Fruit fly (Drosophila melanogaster) whole organism, adult: ENCODE data around the gene CG32712.

ENCODE experiments used
- CG11617 ChIP-seq: fragments of 200-800 bp; sonication (Bioruptor generic); optimal IDR thresholded peaks from 2 replicates; lab custom pipeline; 2017; ENCODE audit warnings: mild to moderate bottlenecking, missing biosample characterization, missing genetic modification reagents, missing genetic modification characterization
- CG12768 ChIP-seq: fragments of 200-800 bp; sonication (Bioruptor generic); optimal IDR thresholded peaks from 2 replicates; lab custom pipeline; 2017; ENCODE audit warnings: missing biosample characterization, missing genetic modification characterization, mild to moderate bottlenecking, moderate library complexity, missing genetic modification reagents
- CG14711 ChIP-seq: fragments of 200-800 bp; sonication (Bioruptor generic); optimal IDR thresholded peaks from 2 replicates; lab custom pipeline; 2018; ENCODE audit warnings: missing biosample characterization, mild to moderate bottlenecking, missing genetic modification characterization, moderate library complexity
- CG1620 ChIP-seq: fragments of 200-800 bp; sonication (Bioruptor generic); optimal IDR thresholded peaks from 2 replicates; lab custom pipeline; 2016; ENCODE audit warnings: missing biosample characterization, missing genetic modification characterization
- CG33017 ChIP-seq: fragments of 200-800 bp; sonication (Bioruptor generic); optimal IDR thresholded peaks from 2 replicates; lab custom pipeline; 2018; ENCODE audit warnings: missing biosample characterization, mild to moderate bottlenecking, missing genetic modification characterization, moderate library complexity
- CG5204 ChIP-seq: fragments of 200-800 bp; sonication (Bioruptor generic); optimal IDR thresholded peaks from 2 replicates; lab custom pipeline; 2016; ENCODE audit warnings: missing biosample characterization, missing genetic modification characterization
- CG7045 ChIP-seq: fragments of 200-800 bp; sonication (Bioruptor generic); optimal IDR thresholded peaks from 2 replicates; lab custom pipeline; 2017; ENCODE audit warnings: missing biosample characterization, mild to moderate bottlenecking, missing genetic modification characterization
- CG7101 ChIP-seq: fragments of 200-800 bp; sonication (Bioruptor generic); optimal IDR thresholded peaks from 2 replicates; lab custom pipeline; 2018; ENCODE audit warnings: missing biosample characterization, mild to moderate bottlenecking, missing genetic modification characterization, moderate library complexity
- Clk ChIP-seq: fragments of 200-800 bp; sonication (Bioruptor generic); optimal IDR thresholded peaks from 2 replicates; lab custom pipeline; 2017; ENCODE audit warnings: missing biosample characterization, missing genetic modification characterization
- Crg-1 ChIP-seq: fragments of 200-800 bp; sonication (Bioruptor generic); optimal IDR thresholded peaks from 2 replicates; lab custom pipeline; 2016; ENCODE audit warnings: missing biosample characterization, missing genetic modification characterization
- Hr96 ChIP-seq: fragments of 200-800 bp; sonication (Bioruptor generic); optimal IDR thresholded peaks from 2 replicates; lab custom pipeline; 2016; ENCODE audit warnings: missing biosample characterization, missing genetic modification characterization
- Mnt ChIP-seq: fragments of 200-800 bp; sonication (Bioruptor generic); optimal IDR thresholded peaks from 2 replicates; lab custom pipeline; 2016; ENCODE audit warnings: missing biosample characterization, mild to moderate bottlenecking, missing genetic modification characterization
- bab1 ChIP-seq: fragments of 200-800 bp; sonication (Bioruptor generic); optimal IDR thresholded peaks from 3 replicates; lab custom pipeline; 2019; ENCODE audit warnings: missing biosample characterization, mild to moderate bottlenecking, missing genetic modification characterization, moderate library complexity
- cic ChIP-seq: fragments of 200-800 bp; sonication (Bioruptor generic); optimal IDR thresholded peaks from 2 replicates; lab custom pipeline; 2017; ENCODE audit warnings: missing biosample characterization, mild to moderate bottlenecking, missing genetic modification characterization, moderate library complexity
- cnc ChIP-seq, 2 experiments: fragments of >200 bp; optimal IDR thresholded peaks; 2 replicates each; lab custom pipeline; 2017
- kay ChIP-seq: fragments of 200-800 bp; sonication (Bioruptor generic); peaks from one replicate; lab custom pipeline; 2016; ENCODE audit warnings: missing biosample characterization, missing genetic modification characterization, borderline replicate concordance
- ovo ChIP-seq: fragments of 200-800 bp; sonication (Bioruptor generic); optimal IDR thresholded peaks from 2 replicates; lab custom pipeline; 2016; ENCODE audit warnings: missing biosample characterization, missing genetic modification characterization
- pad ChIP-seq: fragments of 200-800 bp; sonication (Bioruptor generic); optimal IDR thresholded peaks from 3 replicates; lab custom pipeline; 2017; ENCODE audit warnings: missing biosample characterization, missing genetic modification characterization, mild to moderate bottlenecking, moderate library complexity, missing genetic modification reagents
- tj ChIP-seq: fragments of 200-800 bp; sonication (Bioruptor generic); optimal IDR thresholded peaks from 3 replicates; lab custom pipeline; 2017; ENCODE audit warnings: missing biosample characterization, mild to moderate bottlenecking, missing genetic modification characterization, moderate library complexity
- toe ChIP-seq: fragments of 200-800 bp; sonication (Bioruptor generic); optimal IDR thresholded peaks from 2 replicates; lab custom pipeline; 2016; ENCODE audit warnings: missing biosample characterization, missing genetic modification characterization

Gene CG32712

dm6 chrX:8469606-8470005, 36.0 kb upstream of the CG32712 start:
- TF ChIP-seq CG11617 (no peak), kay (GFP tag; lab: Kevin White, UChicago) (peak; percentile 67)

dm6 chrX:8468962-8469459, 35.4 kb upstream of the CG32712 start, which contains the start of gene CG12116:
Gene CG12116 (minus strand): TSS chrX:8469012.
- TF ChIP-seq ovo (GFP tag; lab: Kevin White, UChicago) (no peak), pad (GFP tag; lab: Kevin White, UChicago) (no peak), Hr96 (GFP tag; lab: Kevin White, UChicago) (no peak), Clk (GFP tag; lab: Kevin White, UChicago) (no peak), CG5204 (no peak), CG7045 (GFP tag; lab: Kevin White, UChicago) (no peak), CG14711 (tag; lab: Kevin White, UChicago) (no peak), CG12768 (no peak), Mnt (GFP tag; lab: Kevin White, UChicago) (no peak), CG11617 (no peak)

dm6 chrX:8466729-8467215, 33.2 kb upstream of the CG32712 start:
- TF ChIP-seq bab1 (GFP tag; lab: Kevin White, UChicago) (peak; percentile 32), CG14711 (tag; lab: Kevin White, UChicago) (no peak)

- TF ChIP-seq CG33017 (tag; lab: Kevin White, UChicago): peak; percentile 94
- peak; percentile 72 for TF ChIP-seq Clk (GFP tag; lab: Kevin White, UChicago)
- peak; percentile 92 for TF ChIP-seq tj (GFP tag; lab: Kevin White, UChicago)
- peak; percentile 97 for TF ChIP-seq kay (GFP tag; lab: Kevin White, UChicago)
- TF ChIP-seq Hr96 (GFP tag; lab: Kevin White, UChicago): peak; percentile 96
- TF ChIP-seq CG1620 (GFP tag; lab: Kevin White, UChicago): peak; percentile 100
- no peak for TF ChIP-seq cnc (optimal IDR thresholded peaks at IDR 0.05; lab: Kevin White, UChicago)
- TF ChIP-seq CG14711 (tag; lab: Kevin White, UChicago): peak; percentile 97
- peak; percentile 87 for TF ChIP-seq CG5204
- TF ChIP-seq CG7045 (GFP tag; lab: Kevin White, UChicago): peak; percentile 91
- TF ChIP-seq ovo (GFP tag; lab: Kevin White, UChicago): peak; percentile 99
- TF ChIP-seq Mnt (GFP tag; lab: Kevin White, UChicago): peak; percentile 92
- TF ChIP-seq cic (GFP tag; lab: Kevin White, UChicago): peak; percentile 82
- TF ChIP-seq CG11617: peak; percentile 100
- peak; percentile 99 for TF ChIP-seq Crg-1 (GFP tag; lab: Kevin White, UChicago)
- TF ChIP-seq bab1 (GFP tag; lab: Kevin White, UChicago): peak; percentile 100
- peak; percentile 90 for TF ChIP-seq toe (GFP tag; lab: Kevin White, UChicago)
- peak; percentile 99 for TF ChIP-seq CG7101 (tag; lab: Kevin White, UChicago)
- peak; percentile 92 for TF ChIP-seq CG12768
- TF ChIP-seq pad (GFP tag; lab: Kevin White, UChicago): peak; percentile 92
These were observed 30.9 kb upstream of the CG32712 start, which contains the start of gene Sptr for dm6 chrX:8464378-8465036. Gene Sptr (minus strand): TSS chrX:8464438.

- TF ChIP-seq Mnt (GFP tag; lab: Kevin White, UChicago): no peak
- peak; percentile 67 for TF ChIP-seq bab1 (GFP tag; lab: Kevin White, UChicago)
These were observed 27.5 kb upstream of the CG32712 start, which contains the start of gene Es2 for dm6 chrX:8461147-8461546. Gene Es2 (plus strand): TSS chrX:8461479.

- TF ChIP-seq CG7101 (tag; lab: Kevin White, UChicago) (no peak), CG33017 (tag; lab: Kevin White, UChicago) (no peak), Mnt (GFP tag; lab: Kevin White, UChicago) (peak; percentile 6), kay (GFP tag; lab: Kevin White, UChicago) (no peak), CG5204 (no peak), cnc (optimal IDR thresholded peaks at IDR 0.05; lab: Kevin White, UChicago) (no peak), CG1620 (GFP tag; lab: Kevin White, UChicago) (no peak), cic (GFP tag; lab: Kevin White, UChicago) (peak; percentile 2), CG12768 (no peak), CG7045 (GFP tag; lab: Kevin White, UChicago) (no peak), bab1 (GFP tag; lab: Kevin White, UChicago) (no peak), tj (GFP tag; lab: Kevin White, UChicago) (no peak), pad (GFP tag; lab: Kevin White, UChicago) (no peak), Crg-1 (GFP tag; lab: Kevin White, UChicago) (peak; percentile 2), ovo (GFP tag; lab: Kevin White, UChicago) (no peak), CG11617 (no peak), CG14711 (tag; lab: Kevin White, UChicago) (no peak), Clk (GFP tag; lab: Kevin White, UChicago) (no peak), Hr96 (GFP tag; lab: Kevin White, UChicago) (no peak), toe (GFP tag; lab: Kevin White, UChicago) (no peak)
These were observed 27.1 kb upstream of the CG32712 start, which contains the start of gene CG15347 for dm6 chrX:8460686-8461085. Gene CG15347 (minus strand): TSS chrX:8460898.
